Fruit fly (Drosophila melanogaster) whole organism, wandering third instar larva: Measurements from ENCODE around the gene CG15336.

Experiments
- Abd-B ChIP-seq: fragments of >200 bp; optimal IDR thresholded peaks from 2 replicates; lab custom pipeline; 2017; ENCODE audit warnings: missing biosample characterization, missing genetic modification characterization
- CG32264 ChIP-seq: fragments of 200-800 bp; sonication (Bioruptor generic); optimal IDR thresholded peaks from 2 replicates; lab custom pipeline; 2016; ENCODE audit warnings: missing biosample characterization, missing genetic modification characterization
- CG9705 ChIP-seq: fragments of 200-800 bp; sonication (Bioruptor generic); optimal IDR thresholded peaks from 2 replicates; lab custom pipeline; 2018; ENCODE audit warnings: missing biosample characterization, mild to moderate bottlenecking, missing genetic modification characterization
- CrebA ChIP-seq: fragments of 200-800 bp; sonication (Bioruptor generic); optimal IDR thresholded peaks from 2 replicates; lab custom pipeline; 2016; ENCODE audit warnings: missing biosample characterization, mild to moderate bottlenecking, missing genetic modification characterization, borderline replicate concordance
- Dfd ChIP-seq: fragments of >200 bp; optimal IDR thresholded peaks from 2 replicates; lab custom pipeline; 2017; ENCODE audit warnings: missing biosample characterization, missing genetic modification characterization
- Dif ChIP-seq: fragments of 200-275, 200-300 bp; sonication (Bioruptor generic); optimal IDR thresholded peaks from 2 replicates; lab custom pipeline; 2018; ENCODE audit warnings: missing biosample characterization, missing genetic modification characterization; ENCODE audit not compliant: partially characterized antibody
- GATAd ChIP-seq: sonication (Bioruptor generic); optimal IDR thresholded peaks from 2 replicates; lab custom pipeline; 2016; ENCODE audit warnings: missing biosample characterization, missing genetic modification characterization
- HLH106 ChIP-seq: fragments of 200-800 bp; optimal IDR thresholded peaks from 3 replicates; lab custom pipeline; 2019; ENCODE audit warnings: missing biosample characterization, mild to moderate bottlenecking, missing genetic modification characterization, moderate library complexity
- Hnf4 ChIP-seq: fragments of 200-800 bp; sonication (Bioruptor generic); optimal IDR thresholded peaks from 2 replicates; lab custom pipeline; 2016; ENCODE audit warnings: missing biosample characterization, mild to moderate bottlenecking, missing genetic modification characterization
- Hr78 ChIP-seq: fragments of >200 bp; optimal IDR thresholded peaks from 2 replicates; lab custom pipeline; 2017; ENCODE audit warnings: missing biosample characterization, missing genetic modification characterization
- Hr83 ChIP-seq: fragments of 200-300 bp; sonication (Bioruptor generic); optimal IDR thresholded peaks from 2 replicates; lab custom pipeline; 2016; ENCODE audit warnings: missing biosample characterization, mild to moderate bottlenecking, missing genetic modification characterization, moderate library complexity; ENCODE audit not compliant: poor library complexity, severe bottlenecking
- Jra ChIP-seq: sonication (Bioruptor generic); optimal IDR thresholded peaks from 2 replicates; lab custom pipeline; 2016; ENCODE audit warnings: missing biosample characterization, missing genetic modification characterization
- Mio ChIP-seq: sonication (Bioruptor generic); optimal IDR thresholded peaks from 2 replicates; lab custom pipeline; 2016; ENCODE audit warnings: missing biosample characterization, missing genetic modification characterization
- Myc ChIP-seq: fragments of >200 bp; optimal IDR thresholded peaks from 2 replicates; lab custom pipeline; 2017
- N ChIP-seq: fragments of >200 bp; optimal IDR thresholded peaks from 2 replicates; lab custom pipeline; 2018; ENCODE audit warnings: missing biosample characterization, missing external identifiers, missing genetic modification characterization
- OdsH ChIP-seq: fragments of 200-800 bp; sonication (Bioruptor generic); optimal IDR thresholded peaks from 2 replicates; lab custom pipeline; 2016; ENCODE audit warnings: missing biosample characterization, mild to moderate bottlenecking, missing genetic modification characterization
- Rel ChIP-seq, 2 experiments: fragments of 200-800 bp; sonication (Bioruptor generic) in 1 of 2; optimal IDR thresholded peaks; 2 replicates in 1 of 2; 3 replicates in 1 of 2; lab custom pipeline; 2016 to 2019; ENCODE audit warnings: mild to moderate bottlenecking in 2 of 2, missing biosample characterization in 2 of 2, missing genetic modification characterization in 2 of 2, moderate library complexity in 1 of 2
- Sp1 ChIP-seq: fragments of 200-800 bp; sonication (Bioruptor generic); optimal IDR thresholded peaks from 3 replicates; lab custom pipeline; 2019; ENCODE audit warnings: missing biosample characterization, mild to moderate bottlenecking, missing genetic modification characterization, moderate library complexity
- Vsx2 ChIP-seq: fragments of 200-300, 225-300 bp; sonication (Bioruptor generic); optimal IDR thresholded peaks from 2 replicates; lab custom pipeline; 2018; ENCODE audit warnings: missing biosample characterization, missing genetic modification characterization; ENCODE audit not compliant: partially characterized antibody
- br ChIP-seq: fragments of 200-800 bp; sonication (Bioruptor generic); optimal IDR thresholded peaks from 2 replicates; lab custom pipeline; 2016; ENCODE audit warnings: missing biosample characterization, missing genetic modification characterization
- brk ChIP-seq: fragments of 200-800 bp; sonication (Bioruptor generic); optimal IDR thresholded peaks from 2 replicates; lab custom pipeline; 2016; ENCODE audit warnings: missing biosample characterization, mild to moderate bottlenecking, missing genetic modification characterization
- dl ChIP-seq, 2 experiments: fragments of 175-275, 200-275 bp in 1 of 2; fragments of 200-275 bp in 1 of 2; sonication (Bioruptor generic); optimal IDR thresholded peaks; lab custom pipeline; 2018; ENCODE audit warnings: mild to moderate bottlenecking in 2 of 2, missing biosample characterization in 2 of 2, missing genetic modification characterization in 2 of 2, moderate library complexity in 2 of 2; ENCODE audit not compliant: partially characterized antibody in 2 of 2, insufficient read depth in 1 of 2
- dmrt93B ChIP-seq: fragments of 200-800 bp; sonication (Bioruptor generic); optimal IDR thresholded peaks from 2 replicates; lab custom pipeline; 2018; ENCODE audit warnings: missing biosample characterization, mild to moderate bottlenecking, missing genetic modification characterization
- dsf ChIP-seq: sonication (Bioruptor generic); optimal IDR thresholded peaks from 2 replicates; lab custom pipeline; 2016; ENCODE audit warnings: missing biosample characterization, missing genetic modification characterization, borderline replicate concordance
- ey ChIP-seq: fragments of 200-800 bp; sonication (Bioruptor generic); optimal IDR thresholded peaks from 2 replicates; lab custom pipeline; 2016; ENCODE audit warnings: missing biosample characterization, missing genetic modification characterization
- foxo ChIP-seq, 2 experiments: fragments of 200-800 bp; sonication (Bioruptor generic); optimal IDR thresholded peaks; 2 replicates in 1 of 2; 3 replicates in 1 of 2; lab custom pipeline; 2016 to 2017; ENCODE audit warnings: missing biosample characterization in 2 of 2, missing genetic modification characterization in 2 of 2
- fru ChIP-seq: fragments of 200-800 bp; sonication (Bioruptor generic); optimal IDR thresholded peaks from 3 replicates; lab custom pipeline; 2016; ENCODE audit warnings: missing biosample characterization, mild to moderate bottlenecking, missing genetic modification characterization
- h ChIP-seq: fragments of 200-800 bp; sonication (Bioruptor generic); optimal IDR thresholded peaks from 3 replicates; lab custom pipeline; 2016; ENCODE audit warnings: missing biosample characterization, mild to moderate bottlenecking, missing genetic modification characterization
- jim ChIP-seq: fragments of 175-275, 200-325 bp; sonication (Bioruptor generic); optimal IDR thresholded peaks from 2 replicates; lab custom pipeline; 2016; ENCODE audit warnings: missing biosample characterization, mild to moderate bottlenecking, missing genetic modification characterization
- lola ChIP-seq: fragments of >200 bp; optimal IDR thresholded peaks from 2 replicates; lab custom pipeline; 2017; ENCODE audit warnings: missing biosample characterization, missing genetic modification characterization
- pan ChIP-seq: fragments of >200 bp; optimal IDR thresholded peaks from 2 replicates; lab custom pipeline; 2017
- psq ChIP-seq: fragments of 200-800 bp; sonication (Bioruptor generic); optimal IDR thresholded peaks from 3 replicates; lab custom pipeline; 2017; ENCODE audit warnings: missing biosample characterization, mild to moderate bottlenecking, missing genetic modification characterization, moderate library complexity
- rgr ChIP-seq: fragments of 200-800 bp; sonication (Bioruptor generic); optimal IDR thresholded peaks from 3 replicates; lab custom pipeline; 2016; ENCODE audit warnings: missing biosample characterization, mild to moderate bottlenecking, missing genetic modification characterization
- sage ChIP-seq: fragments of 200-800 bp; sonication (Bioruptor generic); optimal IDR thresholded peaks from 2 replicates; lab custom pipeline; 2016; ENCODE audit warnings: missing biosample characterization, mild to moderate bottlenecking, missing genetic modification characterization
- sv ChIP-seq: fragments of 200-800 bp; sonication (Bioruptor generic); optimal IDR thresholded peaks from 3 replicates; lab custom pipeline; 2016; ENCODE audit warnings: missing biosample characterization, missing genetic modification characterization
- tai ChIP-seq: sonication (Bioruptor generic); optimal IDR thresholded peaks from 2 replicates; lab custom pipeline; 2016; ENCODE audit warnings: missing biosample characterization, missing genetic modification characterization
- usp ChIP-seq: fragments of >200 bp; optimal IDR thresholded peaks from 2 replicates; lab custom pipeline; 2017; ENCODE audit warnings: missing biosample characterization, missing genetic modification characterization
- woc ChIP-seq: sonication (Bioruptor generic); optimal IDR thresholded peaks from 2 replicates; lab custom pipeline; 2016; ENCODE audit warnings: missing biosample characterization, mild to moderate bottlenecking, missing genetic modification characterization

Gene CG15336

dm6 chrX:8101479-8102198 is 46.1 kb upstream of the CG15336 start, which contains the start of gene CG2258:
TSS of gene CG2258 (minus strand) at chrX:8102095.
- TF ChIP-seq Dif (GFP tag; lab: Kevin White, UChicago) (no peak), dsf (GFP tag; lab: Kevin White, UChicago) (no peak), Mio (GFP tag; lab: Kevin White, UChicago) (no peak), dmrt93B (peak; percentile 46), Sp1 (GFP tag; lab: Kevin White, UChicago) (peak; percentile 75), HLH106 (peak; percentile 73), CrebA (no peak), sage (GFP tag; lab: Kevin White, UChicago) (peak; percentile 39), psq (GFP tag; lab: Kevin White, UChicago) (peak; percentile 65), Dfd (no peak), Hnf4 (peak; percentile 72), sv (GFP tag; lab: Kevin White, UChicago) (no peak), Hr78 (GFP tag; lab: Kevin White, UChicago) (no peak), GATAd (GFP tag; lab: Kevin White, UChicago) (no peak), Myc (lab: Kevin White, UChicago) (no peak), woc (GFP tag; lab: Kevin White, UChicago) (peak; percentile 69), br (GFP tag; lab: Kevin White, UChicago) (peak; percentile 71), rgr (GFP tag; lab: Kevin White, UChicago) (peak; percentile 84), pan (no peak), Vsx2 (no peak), jim (GFP tag; lab: Kevin White, UChicago) (no peak), Abd-B (no peak), dl (GFP tag; optimal IDR thresholded peaks at IDR 0.05; lab: Kevin White, UChicago; ENCODE audit: insufficient read depth in 1 of 2, partially characterized antibody in 2 of 2) (no peak), fru (GFP tag; lab: Kevin White, UChicago) (peak; percentile 59), Hr83 (GFP tag; lab: Kevin White, UChicago) (no peak), lola (no peak), usp (no peak), CG9705 (peak; percentile 53), N (GFP tag; lab: Kevin White, UChicago) (no peak), ey (GFP tag; lab: Kevin White, UChicago) (peak; percentile 61), h (GFP tag; lab: Kevin White, UChicago) (peak; percentile 83), brk (GFP tag; lab: Kevin White, UChicago) (no peak), Jra (peak; percentile 37), OdsH (GFP tag; lab: Kevin White, UChicago) (peak; percentile 74), foxo (GFP tag; optimal IDR thresholded peaks at IDR 0.05; lab: Kevin White, UChicago) (peak in 1 of 2 experiments; percentile 65), CG32264 (GFP tag; lab: Kevin White, UChicago) (peak; percentile 17), tai (no peak), Rel (GFP tag; optimal IDR thresholded peaks at IDR 0.05; lab: Kevin White, UChicago) (no peak), Rel (tag; optimal IDR thresholded peaks at IDR 0.05; lab: Kevin White, UChicago) (peak; percentile 39)

- TF ChIP-seq h (GFP tag; lab: Kevin White, UChicago) (peak; percentile 12), Rel (GFP tag; optimal IDR thresholded peaks at IDR 0.05; lab: Kevin White, UChicago) (no peak), Rel (tag; optimal IDR thresholded peaks at IDR 0.05; lab: Kevin White, UChicago) (peak; percentile 61), OdsH (GFP tag; lab: Kevin White, UChicago) (no peak), CG9705 (no peak), Vsx2 (no peak), Abd-B (no peak), pan (no peak), Myc (lab: Kevin White, UChicago) (no peak), fru (GFP tag; lab: Kevin White, UChicago) (peak; percentile 23), N (GFP tag; lab: Kevin White, UChicago) (no peak), Hr78 (GFP tag; lab: Kevin White, UChicago) (no peak)
- TF ChIP-seq, all 38 proteins: peak for 3
Measured at dm6 chrX:8106281-8107050, 41.3 kb upstream of the CG15336 start.
